Fruit fly (Drosophila melanogaster) whole organism, pupa: ENCODE measurements around the gene Ctr1A.

Source experiments
- CG15710 ChIP-seq: fragments of 200-800 bp; sonication (Bioruptor generic); optimal IDR thresholded peaks from 2 replicates; lab custom pipeline; 2018; ENCODE audit warnings: missing biosample characterization, mild to moderate bottlenecking, missing genetic modification characterization, moderate library complexity
- gl ChIP-seq: fragments of 200-800 bp; sonication (Bioruptor generic); optimal IDR thresholded peaks from 2 replicates; lab custom pipeline; 2018; ENCODE audit warnings: missing biosample characterization, mild to moderate bottlenecking, missing genetic modification characterization

- TF ChIP-seq gl (tag; lab: Kevin White, UChicago), result no peak
- peak; percentile 51 for TF ChIP-seq CG15710 (tag; lab: Kevin White, UChicago)
These were observed 4.6 kb upstream of the Ctr1A start for dm6 chrX:6656626-6657558.
